Worm (Caenorhabditis elegans) whole organism, midembryonic: Measurements from ENCODE around the gene T01C3.3.
"Not testable (repeated sequence)": the region's sequence is repeated elsewhere in the genome, so short reads cannot be mapped to it uniquely, and the experiment has no call there.

Experiments
- T22C8.4 ChIP-seq: fragments of 200-800 bp; sonication (Bioruptor generic); IDR thresholded peaks from 2 replicates; pipeline ENCODE4 v1.3.6; 2022; ENCODE audit warnings: missing genetic modification characterization, missing compliant biosample characterization
- cog-1 ChIP-seq: sonication (generic microtip); optimal IDR thresholded peaks from 2 replicates; lab custom pipeline; 2016; ENCODE audit warnings: missing genetic modification characterization, missing compliant biosample characterization
- flt-1 ChIP-seq: fragments of 200-800 bp; sonication (Bioruptor generic); IDR thresholded peaks from 2 replicates; pipeline ENCODE4 v1.3.6; 2022; ENCODE audit warnings: missing genetic modification characterization, missing compliant biosample characterization
- klf-2 ChIP-seq: fragments of 200-800 bp; sonication (Bioruptor generic); conservative IDR thresholded peaks from 2 replicates; pipeline ENCODE4 v1.3.6; 2022; ENCODE audit warnings: missing genetic modification reagents, missing genetic modification characterization, missing compliant biosample characterization
- med-1 ChIP-seq: sonication (generic microtip); optimal IDR thresholded peaks from 2 replicates; lab custom pipeline; 2017; ENCODE audit warnings: missing genetic modification characterization, mild to moderate bottlenecking, missing compliant biosample characterization, antibody characterized with exemption, missing genetic modification reagents; ENCODE audit not compliant: insufficient read depth
- ref-1 ChIP-seq: fragments of 200-800 bp; sonication (Bioruptor generic); conservative IDR thresholded peaks from 2 replicates; pipeline ENCODE4 v1.3.6; 2022; ENCODE audit warnings: missing genetic modification reagents, missing genetic modification characterization, missing compliant biosample characterization
- tab-1 ChIP-seq: fragments of 200-800 bp; sonication (Bioruptor generic); IDR thresholded peaks from 2 replicates; pipeline ENCODE4 v1.3.6; 2022; ENCODE audit warnings: missing genetic modification characterization, missing compliant biosample characterization
- ztf-23 ChIP-seq: fragments of 200-800 bp; sonication (Bioruptor generic); IDR thresholded peaks from 2 replicates; pipeline ENCODE4 v1.3.6; 2022; ENCODE audit warnings: missing genetic modification reagents, missing genetic modification characterization, missing compliant biosample characterization
- ztf-29 ChIP-seq: fragments of 200-800 bp; sonication (Bioruptor generic); IDR thresholded peaks from 2 replicates; pipeline ENCODE4 v1.3.6; 2022; ENCODE audit warnings: missing genetic modification reagents, missing genetic modification characterization, missing compliant biosample characterization

The T01C3.3 gene

ce11 chrV:14992627-14993117 lies at the start of gene T01C3.3:
Gene T01C3.3 (minus strand): TSS chrV:14992677.
- TF ChIP-seq med-1 (GFP tag; lab: Kevin White, UChicago), result no peak
- no peak for TF ChIP-seq ztf-29 (GFP tag; lab: Robert Waterston, UW)
- TF ChIP-seq klf-2 (GFP tag; lab: Robert Waterston, UW), result no peak

- not testable (repeated sequence) for TF ChIP-seq tab-1 (GFP tag; lab: Robert Waterston, UW); ztf-29 (GFP tag; lab: Robert Waterston, UW); med-1 (GFP tag; lab: Kevin White, UChicago)
Measured at ce11 chrV:15036769-15037168, 44.3 kb upstream of the T01C3.3 start, which contains the start of gene melo-3. Gene melo-3 (minus strand): TSS chrV:15036869.

ce11 chrV:15031373-15031772 lies 38.9 kb upstream of the T01C3.3 start, which contains the start of gene cng-1:
Gene cng-1 (minus strand): TSS chrV:15031473.
- not testable (repeated sequence) for TF ChIP-seq ztf-29, T22C8.4, klf-2 (GFP tag; lab: Robert Waterston, UW)

ce11 chrV:15028896-15029519 lies 36.5 kb upstream of the T01C3.3 start, which contains the start of gene F14H8.8:
Gene F14H8.8 (plus strand): TSS chrV:15029469.
- TF ChIP-seq ztf-29 (GFP tag; lab: Robert Waterston, UW) (no peak), cog-1 (tag; lab: Kevin White, UChicago) (no peak), flt-1 (GFP tag; lab: Robert Waterston, UW) (no peak), klf-2 (GFP tag; lab: Robert Waterston, UW) (no peak), T22C8.4 (GFP tag; lab: Robert Waterston, UW) (no peak), ref-1 (no peak), med-1 (GFP tag; lab: Kevin White, UChicago) (no peak), tab-1 (GFP tag; lab: Robert Waterston, UW) (no peak), ztf-23 (GFP tag; lab: Robert Waterston, UW) (no peak)

ce11 chrV:15023544-15023943 lies 31.1 kb upstream of the T01C3.3 start, which contains the start of gene F14H8.4:
Gene F14H8.4 (plus strand): TSS chrV:15023844.
- TF ChIP-seq klf-2 (GFP tag; lab: Robert Waterston, UW) (no peak), cog-1 (tag; lab: Kevin White, UChicago) (no peak), med-1 (GFP tag; lab: Kevin White, UChicago) (no peak), ztf-23 (GFP tag; lab: Robert Waterston, UW) (no peak), ref-1 (no peak), T22C8.4 (GFP tag; lab: Robert Waterston, UW) (no peak), tab-1 (GFP tag; lab: Robert Waterston, UW) (no peak)

- no peak for TF ChIP-seq T22C8.4 (GFP tag; lab: Robert Waterston, UW)
- TF ChIP-seq cog-1 (tag; lab: Kevin White, UChicago), result no peak
- TF ChIP-seq tab-1 (GFP tag; lab: Robert Waterston, UW), result no peak
Measured at ce11 chrV:15020732-15021131, 28.3 kb upstream of the T01C3.3 start, which contains the start of gene F14H8.5. Gene F14H8.5 (plus strand): TSS chrV:15021032.

ce11 chrV:15020229-15020628 lies 27.8 kb upstream of the T01C3.3 start, which contains the start of gene F14H8.2:
Gene F14H8.2 (minus strand): TSS chrV:15020329.
- no peak for TF ChIP-seq ztf-29 (GFP tag; lab: Robert Waterston, UW)

ce11 chrV:15016795-15017429 lies 24.4 kb upstream of the T01C3.3 start:
- TF ChIP-seq klf-2 (GFP tag; lab: Robert Waterston, UW), result no peak
- TF ChIP-seq ref-1, result no peak
- TF ChIP-seq med-1 (GFP tag; lab: Kevin White, UChicago), result no peak
- TF ChIP-seq T22C8.4 (GFP tag; lab: Robert Waterston, UW), result no peak
- TF ChIP-seq ztf-23 (GFP tag; lab: Robert Waterston, UW), result no peak
- TF ChIP-seq flt-1 (GFP tag; lab: Robert Waterston, UW), result no peak
- no peak for TF ChIP-seq cog-1 (tag; lab: Kevin White, UChicago)
- TF ChIP-seq tab-1 (GFP tag; lab: Robert Waterston, UW), result no peak
- TF ChIP-seq ztf-29 (GFP tag; lab: Robert Waterston, UW), result no peak

- no peak for TF ChIP-seq ref-1
- TF ChIP-seq cog-1 (tag; lab: Kevin White, UChicago), result no peak
- TF ChIP-seq med-1 (GFP tag; lab: Kevin White, UChicago), result no peak
- TF ChIP-seq klf-2 (GFP tag; lab: Robert Waterston, UW), result no peak
- no peak for TF ChIP-seq flt-1 (GFP tag; lab: Robert Waterston, UW)
- no peak for TF ChIP-seq tab-1 (GFP tag; lab: Robert Waterston, UW)
- no peak for TF ChIP-seq ztf-29 (GFP tag; lab: Robert Waterston, UW)
- no peak for TF ChIP-seq T22C8.4 (GFP tag; lab: Robert Waterston, UW)
- TF ChIP-seq ztf-23 (GFP tag; lab: Robert Waterston, UW), result no peak
Measured at ce11 chrV:15015799-15016198, 23.3 kb upstream of the T01C3.3 start.

- TF ChIP-seq ref-1, result no peak
- TF ChIP-seq T22C8.4 (GFP tag; lab: Robert Waterston, UW), result no peak
- no peak for TF ChIP-seq klf-2 (GFP tag; lab: Robert Waterston, UW)
- no peak for TF ChIP-seq tab-1 (GFP tag; lab: Robert Waterston, UW)
- no peak for TF ChIP-seq ztf-23 (GFP tag; lab: Robert Waterston, UW)
- TF ChIP-seq med-1 (GFP tag; lab: Kevin White, UChicago), result no peak
- TF ChIP-seq cog-1 (tag; lab: Kevin White, UChicago), result no peak
- TF ChIP-seq flt-1 (GFP tag; lab: Robert Waterston, UW), result no peak
- no peak for TF ChIP-seq ztf-29 (GFP tag; lab: Robert Waterston, UW)
Measured at ce11 chrV:15014164-15014563, 21.7 kb upstream of the T01C3.3 start, which contains the start of gene obr-2. Gene obr-2 (minus strand): TSS chrV:15014264.
